Worm (Caenorhabditis elegans): ENCODE results near the gene F08F1.3.

F08F1.3 gene

ce11 chrX:8459789-8460188 is 31.2 kb downstream of the F08F1.3 start:
- no peak for TF ChIP-seq sdc-2 (tag; optimal IDR thresholded peaks at IDR 0.05)
- no peak for TF ChIP-seq unc-86 (tag; optimal IDR thresholded peaks at IDR 0.05)
- no peak for TF ChIP-seq pqm-1 (tag; optimal IDR thresholded peaks at IDR 0.05)

ce11 chrX:8460958-8461357 is 32.3 kb downstream of the F08F1.3 start:
- no peak for TF ChIP-seq syd-9 (tag; optimal IDR thresholded peaks at IDR 0.05)
- TF ChIP-seq unc-86 (tag; optimal IDR thresholded peaks at IDR 0.05): no peak
- no peak for TF ChIP-seq hlh-8 (tag; optimal IDR thresholded peaks at IDR 0.05)
- no peak for TF ChIP-seq hlh-6 (tag; optimal IDR thresholded peaks at IDR 0.05)
- TF ChIP-seq madf-2 (tag; optimal IDR thresholded peaks at IDR 0.05): no peak
- no peak for TF ChIP-seq ceh-22 (tag; optimal IDR thresholded peaks at IDR 0.05)
- TF ChIP-seq elt-4 (tag; optimal IDR thresholded peaks at IDR 0.05): no peak
- no peak for TF ChIP-seq tbx-7 (tag; optimal IDR thresholded peaks at IDR 0.05)
- no peak for TF ChIP-seq fkh-10 (GFP tag; optimal IDR thresholded peaks at IDR 0.05)
- no peak for TF ChIP-seq fax-1 (tag; optimal IDR thresholded peaks at IDR 0.05)
- no peak for TF ChIP-seq sox-4 (tag; optimal IDR thresholded peaks at IDR 0.05)
- no peak for TF ChIP-seq pat-9 (tag; optimal IDR thresholded peaks at IDR 0.05)

ce11 chrX:8463085-8463645 is 34.5 kb downstream of the F08F1.3 start, which contains the start of gene F16F9.4:
TSS of gene F16F9.4 (minus strand) at chrX:8463360.
- TF ChIP-seq ceh-14 (tag; optimal IDR thresholded peaks at IDR 0.05): no peak
- TF ChIP-seq ztf-16 (tag; optimal IDR thresholded peaks at IDR 0.05): no peak
- no peak for TF ChIP-seq sdc-2 (tag; optimal IDR thresholded peaks at IDR 0.05)
- TF ChIP-seq nhr-232 (tag; optimal IDR thresholded peaks at IDR 0.05): no peak
- no peak for TF ChIP-seq pag-3 (tag; optimal IDR thresholded peaks at IDR 0.05; ENCODE audit: borderline replicate concordance)
- no peak for TF ChIP-seq syd-9 (tag; optimal IDR thresholded peaks at IDR 0.05)
- TF ChIP-seq ref-2 (tag; optimal IDR thresholded peaks at IDR 0.05): no peak
- no peak for TF ChIP-seq K09A11.1 (tag; optimal IDR thresholded peaks at IDR 0.05; ENCODE audit: insufficient read depth)
- no peak for TF ChIP-seq elt-2 (tag; optimal IDR thresholded peaks at IDR 0.05)
- TF ChIP-seq pqm-1 (tag; optimal IDR thresholded peaks at IDR 0.05): no peak
- TF ChIP-seq C38D4.7 (GFP tag; optimal IDR thresholded peaks at IDR 0.05): no peak
- no peak for TF ChIP-seq ahr-1 (tag; optimal IDR thresholded peaks at IDR 0.05)
- no peak for TF ChIP-seq hlh-6 (tag; optimal IDR thresholded peaks at IDR 0.05)
- no peak for TF ChIP-seq ceh-2 (tag; optimal IDR thresholded peaks at IDR 0.05)
- no peak for TF ChIP-seq pat-9 (tag; optimal IDR thresholded peaks at IDR 0.05)
- no peak for TF ChIP-seq T23F11.4 (GFP tag; optimal IDR thresholded peaks at IDR 0.05)

ce11 chrX:8463889-8464444 is 35.3 kb downstream of the F08F1.3 start:
- TF ChIP-seq ceh-45 (GFP tag; IDR thresholded peaks at IDR 0.05): no peak
- TF ChIP-seq nhr-232 (tag; optimal IDR thresholded peaks at IDR 0.05): no peak
- TF ChIP-seq pha-2 (tag; optimal IDR thresholded peaks at IDR 0.05): no peak
- no peak for TF ChIP-seq fkh-6 (tag; optimal IDR thresholded peaks at IDR 0.05)
- TF ChIP-seq ceh-24 (tag; optimal IDR thresholded peaks at IDR 0.05): no peak
- no peak for TF ChIP-seq pag-3 (tag; optimal IDR thresholded peaks at IDR 0.05; ENCODE audit: borderline replicate concordance)
- TF ChIP-seq unc-55 (GFP tag; optimal IDR thresholded peaks at IDR 0.05): no peak
- no peak for TF ChIP-seq ceh-6 (GFP tag; optimal IDR thresholded peaks at IDR 0.05)
- no peak for TF ChIP-seq sdc-2 (tag; optimal IDR thresholded peaks at IDR 0.05)
- no peak for TF ChIP-seq sox-2 (GFP tag; IDR thresholded peaks at IDR 0.05)
- TF ChIP-seq C38D4.7 (GFP tag; optimal IDR thresholded peaks at IDR 0.05): no peak
- no peak for TF ChIP-seq dmd-4 (tag; optimal IDR thresholded peaks at IDR 0.05; ENCODE audit: borderline replicate concordance)
- no peak for TF ChIP-seq hlh-6 (tag; optimal IDR thresholded peaks at IDR 0.05)
- no peak for TF ChIP-seq pax-1 (tag; optimal IDR thresholded peaks at IDR 0.05)
- TF ChIP-seq gmeb-2 (tag; optimal IDR thresholded peaks at IDR 0.05): no peak
- TF ChIP-seq ama-1 (optimal IDR thresholded peaks at IDR 0.05): no peak
